Worm (Caenorhabditis elegans) whole organism, L1 larva: ENCODE measurements around the gene sri-73.

Experiments
- ama-1 ChIP-seq: fragments of 150-350 bp; optimal IDR thresholded peaks from 2 replicates; lab custom pipeline; 2014
- blmp-1 ChIP-seq: fragments of 150-350 bp; optimal IDR thresholded peaks from 2 replicates; lab custom pipeline; 2014; ENCODE audit warnings: missing biosample characterization, missing genetic modification characterization
- ceh-82 ChIP-seq, 3 experiments: fragments of 150-350 bp in 1 of 3; sonication (generic microtip) in 2 of 3; optimal IDR thresholded peaks; 2 replicates each; lab custom pipeline; 2014 to 2017; ENCODE audit warnings: missing biosample characterization in 3 of 3, missing genetic modification characterization in 3 of 3
- ces-1 ChIP-seq: fragments of 150-350 bp; optimal IDR thresholded peaks from 2 replicates; lab custom pipeline; 2014; ENCODE audit warnings: missing biosample characterization, missing genetic modification reagents, missing genetic modification characterization
- elt-3 ChIP-seq, 6 experiments: fragments of 150-350 bp in 1 of 6; sonication (generic microtip); optimal IDR thresholded peaks; 2 replicates each; lab custom pipeline; 2017 to 2018; ENCODE audit warnings: missing biosample characterization in 6 of 6, missing genetic modification characterization in 6 of 6, inconsistent platforms in 1 of 6
- grh-1 ChIP-seq: fragments of 200-800 bp; sonication (Bioruptor generic); IDR thresholded peaks from 2 replicates; pipeline ENCODE4 v1.3.6; 2022; ENCODE audit warnings: missing genetic modification reagents, missing genetic modification characterization, missing compliant biosample characterization
- irx-1 ChIP-seq: sonication (generic microtip); optimal IDR thresholded peaks from 2 replicates; lab custom pipeline; 2016; ENCODE audit warnings: missing genetic modification characterization, missing compliant biosample characterization
- jun-1 ChIP-seq: fragments of 150-350 bp; optimal IDR thresholded peaks from 2 replicates; lab custom pipeline; 2014; ENCODE audit warnings: missing biosample characterization, missing genetic modification reagents, missing genetic modification characterization
- lin-39 ChIP-seq: fragments of 150-350 bp; optimal IDR thresholded peaks from 2 replicates; lab custom pipeline; 2014; ENCODE audit warnings: missing biosample characterization, missing genetic modification reagents, missing genetic modification characterization
- lsy-2 ChIP-seq, 2 experiments: fragments of 150-350 bp; optimal IDR thresholded peaks; 2 replicates each; lab custom pipeline; 2014; ENCODE audit warnings: missing biosample characterization in 2 of 2, missing genetic modification characterization in 2 of 2
- mep-1 ChIP-seq: fragments of 150-350 bp; optimal IDR thresholded peaks from 2 replicates; lab custom pipeline; 2014; ENCODE audit warnings: missing biosample characterization, missing genetic modification characterization
- nhr-237 ChIP-seq: fragments of 150-350 bp; optimal IDR thresholded peaks from 2 replicates; lab custom pipeline; 2014; ENCODE audit warnings: missing biosample characterization, missing genetic modification characterization
- nhr-28 ChIP-seq: fragments of 150-350 bp; optimal IDR thresholded peaks from 2 replicates; lab custom pipeline; 2014; ENCODE audit warnings: missing biosample characterization, missing genetic modification characterization
- snpc-4 ChIP-seq: fragments of 150-350 bp; optimal IDR thresholded peaks from 2 replicates; lab custom pipeline; 2014; ENCODE audit warnings: missing biosample characterization, missing genetic modification characterization

ce11 chrV:539040-539510, 26.8 kb downstream of the sri-73 start, which contains the start of gene nhr-155:
- TF ChIP-seq ces-1 (GFP tag; lab: Kevin White, UChicago) (no peak), snpc-4 (tag; lab: Kevin White, UChicago) (no peak), blmp-1 (tag; lab: Kevin White, UChicago) (no peak), grh-1 (no peak), mep-1 (tag; lab: Kevin White, UChicago) (no peak), ama-1 (lab: Kevin White, UChicago) (no peak), nhr-28 (tag; lab: Kevin White, UChicago) (no peak), lsy-2 (tag; optimal IDR thresholded peaks at IDR 0.05; lab: Kevin White, UChicago) (no peak), lin-39 (tag; lab: Kevin White, UChicago) (no peak), elt-3 (tag; optimal IDR thresholded peaks at IDR 0.05; lab: Kevin White, UChicago) (no peak), jun-1 (tag; lab: Kevin White, UChicago) (no peak), nhr-237 (tag; lab: Kevin White, UChicago) (no peak), irx-1 (tag; lab: Kevin White, UChicago) (no peak), ceh-82 (tag; optimal IDR thresholded peaks at IDR 0.05; lab: Kevin White, UChicago) (no peak)
